Fruit fly (Drosophila melanogaster) whole organism, wandering third instar larva: ENCODE measurements around the gene CG42481.

ENCODE experiments used
- GATAd ChIP-seq: sonication (Bioruptor generic); optimal IDR thresholded peaks from 2 replicates; lab custom pipeline; 2016; ENCODE audit warnings: missing biosample characterization, missing genetic modification characterization
- Hnf4 ChIP-seq: fragments of 200-800 bp; sonication (Bioruptor generic); optimal IDR thresholded peaks from 2 replicates; lab custom pipeline; 2016; ENCODE audit warnings: missing biosample characterization, mild to moderate bottlenecking, missing genetic modification characterization
- Myc ChIP-seq: fragments of >200 bp; optimal IDR thresholded peaks from 2 replicates; lab custom pipeline; 2017
- OdsH ChIP-seq: fragments of 200-800 bp; sonication (Bioruptor generic); optimal IDR thresholded peaks from 2 replicates; lab custom pipeline; 2016; ENCODE audit warnings: missing biosample characterization, mild to moderate bottlenecking, missing genetic modification characterization
- Rel ChIP-seq, 2 experiments: fragments of 200-800 bp; sonication (Bioruptor generic) in 1 of 2; optimal IDR thresholded peaks; 2 replicates in 1 of 2; 3 replicates in 1 of 2; lab custom pipeline; 2016 to 2019; ENCODE audit warnings: mild to moderate bottlenecking in 2 of 2, missing biosample characterization in 2 of 2, missing genetic modification characterization in 2 of 2, moderate library complexity in 1 of 2
- brk ChIP-seq: fragments of 200-800 bp; sonication (Bioruptor generic); optimal IDR thresholded peaks from 2 replicates; lab custom pipeline; 2016; ENCODE audit warnings: missing biosample characterization, mild to moderate bottlenecking, missing genetic modification characterization
- pan ChIP-seq: fragments of >200 bp; optimal IDR thresholded peaks from 2 replicates; lab custom pipeline; 2017
- psq ChIP-seq: fragments of 200-800 bp; sonication (Bioruptor generic); optimal IDR thresholded peaks from 3 replicates; lab custom pipeline; 2017; ENCODE audit warnings: missing biosample characterization, mild to moderate bottlenecking, missing genetic modification characterization, moderate library complexity
- rgr ChIP-seq: fragments of 200-800 bp; sonication (Bioruptor generic); optimal IDR thresholded peaks from 3 replicates; lab custom pipeline; 2016; ENCODE audit warnings: missing biosample characterization, mild to moderate bottlenecking, missing genetic modification characterization
- usp ChIP-seq: fragments of >200 bp; optimal IDR thresholded peaks from 2 replicates; lab custom pipeline; 2017; ENCODE audit warnings: missing biosample characterization, missing genetic modification characterization
- woc ChIP-seq: sonication (Bioruptor generic); optimal IDR thresholded peaks from 2 replicates; lab custom pipeline; 2016; ENCODE audit warnings: missing biosample characterization, mild to moderate bottlenecking, missing genetic modification characterization

- TF ChIP-seq psq (GFP tag; lab: Kevin White, UChicago), result no peak
- no peak for TF ChIP-seq Myc (lab: Kevin White, UChicago)
- no peak for TF ChIP-seq rgr (GFP tag; lab: Kevin White, UChicago)
- TF ChIP-seq pan (lab: Kevin White, UChicago), result no peak
- no peak for TF ChIP-seq Hnf4
- TF ChIP-seq brk (GFP tag; lab: Kevin White, UChicago), result no peak
- TF ChIP-seq Rel (GFP tag; optimal IDR thresholded peaks at IDR 0.05; lab: Kevin White, UChicago), result no peak
- no peak for TF ChIP-seq Rel (tag; optimal IDR thresholded peaks at IDR 0.05; lab: Kevin White, UChicago)
- TF ChIP-seq OdsH (GFP tag; lab: Kevin White, UChicago), result no peak
- no peak for TF ChIP-seq GATAd (GFP tag; lab: Kevin White, UChicago)
- no peak for TF ChIP-seq usp (GFP tag; lab: Kevin White, UChicago)
- no peak for TF ChIP-seq woc (GFP tag; lab: Kevin White, UChicago)
These were observed 49.4 kb downstream of the CG42481 start for dm6 chr3L:13249374-13249773.
